Fruit fly (Drosophila melanogaster): ENCODE data around the gene aay.
A peak's percentile ranks its signal among the peaks of the same experiment; 100 is the strongest.

aay gene

DNA sequence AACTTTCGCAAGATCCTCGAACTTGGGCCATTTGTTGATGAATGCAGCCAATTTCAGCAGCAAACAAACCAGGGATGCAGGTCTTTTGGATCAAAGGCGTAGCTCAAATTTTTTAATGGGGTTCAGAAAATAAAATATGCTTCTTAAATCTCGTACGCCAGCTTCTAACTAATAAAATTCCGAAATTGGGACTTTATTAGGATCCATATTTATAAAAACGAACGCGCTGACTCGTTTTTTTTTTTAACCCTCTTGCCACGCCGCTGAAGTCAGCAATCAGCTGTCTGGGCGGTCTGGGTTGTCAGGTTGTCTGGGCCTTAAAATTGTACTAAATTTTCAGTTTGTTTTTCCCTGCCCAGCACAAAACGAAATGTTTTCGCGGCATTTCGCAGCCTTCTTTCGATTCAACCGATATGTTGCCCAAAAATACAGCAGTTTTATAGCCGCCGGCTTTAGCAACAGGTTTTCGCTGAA is 34.6 kb downstream of the aay start, which contains the start of gene CG3437 (continued):
- TF ChIP-seq CG2199 (GFP tag; IDR thresholded peaks at IDR 0.05) (peak; percentile 99), CG5953 (GFP tag; IDR thresholded peaks at IDR 0.05) (peak; percentile 98), CG32767 (GFP tag; IDR thresholded peaks at IDR 0.05) (peak; percentile 98), CG5245 (GFP tag; optimal IDR thresholded peaks at IDR 0.05) (peak; percentile 97), psq (GFP tag; optimal IDR thresholded peaks at IDR 0.05) (peak; percentile 90), CG31388 (GFP tag; optimal IDR thresholded peaks at IDR 0.05) (peak; percentile 94), ham (GFP tag; IDR thresholded peaks at IDR 0.05) (peak; percentile 97), usp (GFP tag; optimal IDR thresholded peaks at IDR 0.05) (no peak), aop (GFP tag; IDR thresholded peaks at IDR 0.05) (peak; percentile 96), Rx (GFP tag; IDR thresholded peaks at IDR 0.05) (peak; percentile 100), Hey (tag; optimal IDR thresholded peaks at IDR 0.05) (peak; percentile 94), trh (GFP tag; optimal IDR thresholded peaks at IDR 0.05) (peak; percentile 93), CG33557 (GFP tag; optimal IDR thresholded peaks at IDR 0.05) (peak; percentile 97), sens (GFP tag) (peak; percentile 100), Hr3 (GFP tag; optimal IDR thresholded peaks at IDR 0.05) (peak; percentile 98), CG34224 (GFP tag; IDR thresholded peaks at IDR 0.05; ENCODE audit: partially characterized antibody) (peak; percentile 39; the same call in 1 of the 3 replicates), oc (tag; optimal IDR thresholded peaks at IDR 0.05) (peak; percentile 98), CG12104 (GFP tag; optimal IDR thresholded peaks at IDR 0.05) (peak; percentile 96), ato (GFP tag; IDR thresholded peaks at IDR 0.05; ENCODE audit: partially characterized antibody) (no peak), esg (GFP tag; conservative IDR thresholded peaks at IDR 0.05) (peak; percentile 99), ab (GFP tag; optimal IDR thresholded peaks at IDR 0.05) (peak; percentile 97), CG4617 (GFP tag; optimal IDR thresholded peaks at IDR 0.05; ENCODE audit: borderline replicate concordance) (peak; percentile 98), CG12744 (GFP tag; optimal IDR thresholded peaks at IDR 0.05) (peak; percentile 98), shn (GFP tag; optimal IDR thresholded peaks at IDR 0.05) (peak; percentile 98), kni (GFP tag; optimal IDR thresholded peaks at IDR 0.05) (peak; percentile 97), CG10147 (GFP tag; optimal IDR thresholded peaks at IDR 0.05) (peak; percentile 98), kah (GFP tag; optimal IDR thresholded peaks at IDR 0.05) (peak; percentile 97), Kr (GFP tag; optimal IDR thresholded peaks at IDR 0.05) (peak; percentile 71), chm (GFP tag; IDR thresholded peaks at IDR 0.05) (peak; percentile 99), C15 (GFP tag; IDR thresholded peaks at IDR 0.05) (peak; percentile 98), hb (GFP tag; IDR thresholded peaks at IDR 0.05; ENCODE audit: partially characterized antibody) (no peak), repo (GFP tag; optimal IDR thresholded peaks at IDR 0.05) (peak; percentile 98), Optix (GFP tag; IDR thresholded peaks at IDR 0.05) (peak; percentile 99), croc (GFP tag; conservative IDR thresholded peaks at IDR 0.05) (peak; percentile 98), CG14860 (GFP tag; IDR thresholded peaks at IDR 0.05; ENCODE audit: partially characterized antibody) (no peak), slbo (GFP tag; IDR thresholded peaks at IDR 0.05) (peak; percentile 99), sug (tag; optimal IDR thresholded peaks at IDR 0.05) (peak; percentile 97), Hand (GFP tag; optimal IDR thresholded peaks at IDR 0.05) (peak; percentile 97), gcm2 (GFP tag; optimal IDR thresholded peaks at IDR 0.05) (peak; percentile 97), CG16815 (GFP tag; optimal IDR thresholded peaks at IDR 0.05) (peak; percentile 98), CG18764 (GFP tag; optimal IDR thresholded peaks at IDR 0.05) (peak; percentile 97), CG1024 (GFP tag; IDR thresholded peaks at IDR 0.05) (peak; percentile 97), inv (GFP tag; IDR thresholded peaks at IDR 0.05; ENCODE audit: partially characterized antibody) (0 out of 2 replicates have a peak, but pooled peaks have one; percentile 21), CTCF (GFP tag; optimal IDR thresholded peaks at IDR 0.05) (peak; percentile 76), Eip74EF (GFP tag; optimal IDR thresholded peaks at IDR 0.05) (peak in 1 of 2 experiments; percentile 96), cad (GFP tag; optimal IDR thresholded peaks at IDR 0.05) (no peak), phol (tag; optimal IDR thresholded peaks at IDR 0.05) (peak; percentile 100), gro (GFP tag; optimal IDR thresholded peaks at IDR 0.05) (peak; percentile 98), CG10209 (GFP tag; optimal IDR thresholded peaks at IDR 0.05) (peak; percentile 99), dm (GFP tag; optimal IDR thresholded peaks at IDR 0.05) (peak; percentile 95), CG17612 (GFP tag; IDR thresholded peaks at IDR 0.05) (peak; percentile 98)

All from whole organism, embryonic.